Fruit fly (Drosophila melanogaster) whole organism, embryonic: ENCODE measurements around the gene CG42673.

Experiments
- Aef1 ChIP-seq: fragments of 200-800 bp; sonication (Bioruptor generic); IDR thresholded peaks from 3 replicates; pipeline ENCODE4 v1.3.6; 2022; ENCODE audit warnings: missing biosample characterization, missing genetic modification characterization
- Atf3 ChIP-seq: fragments of 200-800 bp; sonication (Bioruptor generic); optimal IDR thresholded peaks from 3 replicates; lab custom pipeline; 2016; ENCODE audit warnings: missing biosample characterization, missing genetic modification characterization
- BtbVII ChIP-seq: fragments of 200-800 bp; sonication (Bioruptor generic); optimal IDR thresholded peaks from 3 replicates; lab custom pipeline; 2017; ENCODE audit warnings: missing biosample characterization, mild to moderate bottlenecking, missing genetic modification characterization
- CG10267 ChIP-seq: fragments of 200-800 bp; sonication (Bioruptor generic); optimal IDR thresholded peaks from 2 replicates; lab custom pipeline; 2018; ENCODE audit warnings: missing biosample characterization, mild to moderate bottlenecking, missing genetic modification characterization, moderate library complexity
- CG10274 ChIP-seq: fragments of 200-800 bp; sonication (Bioruptor generic); optimal IDR thresholded peaks from 3 replicates; lab custom pipeline; 2017; ENCODE audit warnings: missing biosample characterization, mild to moderate bottlenecking, missing genetic modification characterization
- CG10543 ChIP-seq: fragments of 200-800 bp; sonication (Bioruptor generic); optimal IDR thresholded peaks from 3 replicates; lab custom pipeline; 2017; ENCODE audit warnings: missing biosample characterization, mild to moderate bottlenecking, missing genetic modification characterization, moderate library complexity
- CG11247 ChIP-seq: fragments of 200-800 bp; sonication (Bioruptor generic); IDR thresholded peaks from 2 replicates; pipeline ENCODE4 v1.3.6; 2022; ENCODE audit warnings: missing biosample characterization, missing genetic modification characterization
- CG11560 ChIP-seq: fragments of 200-800 bp; sonication (Bioruptor generic); IDR thresholded peaks from 3 replicates; pipeline ENCODE4 v1.3.6; 2022; ENCODE audit warnings: missing biosample characterization, missing genetic modification characterization
- CG11696 ChIP-seq: fragments of 200-800 bp; sonication (Bioruptor generic); IDR thresholded peaks from 2 replicates; pipeline ENCODE4 v1.3.6; 2022; ENCODE audit warnings: missing biosample characterization, missing genetic modification characterization
- CG14860 ChIP-seq: fragments of 200-800 bp; sonication (Bioruptor generic); IDR thresholded peaks from 3 replicates; pipeline ENCODE4 v1.3.6; 2022; ENCODE audit warnings: missing biosample characterization, missing genetic modification characterization; ENCODE audit not compliant: partially characterized antibody
- CG14965 ChIP-seq: fragments of 200-800 bp; sonication (Bioruptor generic); optimal IDR thresholded peaks from 2 replicates; lab custom pipeline; 2016; ENCODE audit warnings: missing biosample characterization, missing genetic modification characterization, borderline replicate concordance
- CG15073 ChIP-seq: fragments of 200-800 bp; sonication (Bioruptor generic); optimal IDR thresholded peaks from 2 replicates; lab custom pipeline; 2016; ENCODE audit warnings: missing biosample characterization, missing genetic modification characterization
- CG18619 ChIP-seq: fragments of 200-800 bp; sonication (Bioruptor generic); optimal IDR thresholded peaks from 3 replicates; lab custom pipeline; 2017; ENCODE audit warnings: missing biosample characterization, mild to moderate bottlenecking, missing genetic modification characterization
- CG2116 ChIP-seq: fragments of 200-800 bp; sonication (Bioruptor generic); optimal IDR thresholded peaks from 3 replicates; lab custom pipeline; 2018; ENCODE audit warnings: missing biosample characterization, mild to moderate bottlenecking, missing genetic modification characterization
- CG2120 ChIP-seq: fragments of 200-800 bp; sonication (Bioruptor generic); optimal IDR thresholded peaks from 3 replicates; lab custom pipeline; 2016; ENCODE audit warnings: missing biosample characterization, missing genetic modification characterization
- CG2129 ChIP-seq: fragments of 200-800 bp; sonication (Bioruptor generic); IDR thresholded peaks from 2 replicates; pipeline ENCODE4 v1.3.6; 2022; ENCODE audit warnings: missing biosample characterization, missing genetic modification characterization; ENCODE audit not compliant: partially characterized antibody
- CG42726 ChIP-seq: fragments of 200-800 bp; sonication (Bioruptor generic); IDR thresholded peaks from 2 replicates; pipeline ENCODE4 v1.3.6; 2022; ENCODE audit warnings: missing biosample characterization, missing genetic modification characterization; ENCODE audit not compliant: partially characterized antibody
- CG4820 ChIP-seq: fragments of 200-800 bp; sonication (Bioruptor generic); optimal IDR thresholded peaks from 3 replicates; lab custom pipeline; 2016; ENCODE audit warnings: missing biosample characterization, missing genetic modification characterization
- CG6813 ChIP-seq: fragments of 200-800 bp; sonication (Bioruptor generic); optimal IDR thresholded peaks from 2 replicates; lab custom pipeline; 2017; ENCODE audit warnings: missing biosample characterization, missing genetic modification characterization, mild to moderate bottlenecking, moderate library complexity, missing genetic modification reagents
- D ChIP-seq, 2 experiments: fragments of 200-800 bp in 1 of 2; fragments of >200 bp in 1 of 2; sonication (Bioruptor generic) in 1 of 2; optimal IDR thresholded peaks; 2 replicates in 1 of 2; 3 replicates in 1 of 2; lab custom pipeline; 2017; ENCODE audit warnings: mild to moderate bottlenecking in 1 of 2, missing biosample characterization in 1 of 2, missing genetic modification characterization in 1 of 2, missing genetic modification reagents in 1 of 2
- Deaf1 ChIP-seq: fragments of 200-800 bp; optimal IDR thresholded peaks from 3 replicates; lab custom pipeline; 2019; ENCODE audit warnings: missing biosample characterization, mild to moderate bottlenecking, missing genetic modification characterization, moderate library complexity
- Dek ChIP-seq: fragments of 200-800 bp; sonication (Bioruptor generic); optimal IDR thresholded peaks from 3 replicates; lab custom pipeline; 2019; ENCODE audit warnings: missing biosample characterization, mild to moderate bottlenecking, missing genetic modification characterization, moderate library complexity
- Doc3 ChIP-seq: fragments of 200-800 bp; sonication (Bioruptor generic); IDR thresholded peaks from 3 replicates; pipeline ENCODE4 v1.3.6; 2022; ENCODE audit warnings: missing biosample characterization, missing genetic modification characterization; ENCODE audit not compliant: partially characterized antibody
- HLHmδ ChIP-seq: fragments of 200-800 bp; sonication (Bioruptor generic); optimal IDR thresholded peaks from 2 replicates; lab custom pipeline; 2018; ENCODE audit warnings: missing biosample characterization, mild to moderate bottlenecking, missing genetic modification characterization, moderate library complexity
- Hey ChIP-seq: fragments of 200-800 bp; sonication (Bioruptor generic); optimal IDR thresholded peaks from 3 replicates; lab custom pipeline; 2018; ENCODE audit warnings: missing biosample characterization, mild to moderate bottlenecking, missing genetic modification characterization
- Hmx ChIP-seq: fragments of 200-800 bp; sonication (Bioruptor generic); optimal IDR thresholded peaks from 2 replicates; lab custom pipeline; 2016; ENCODE audit warnings: missing biosample characterization, missing genetic modification characterization
- Jarid2 ChIP-seq: fragments of 200-800 bp; sonication (Bioruptor generic); optimal IDR thresholded peaks from 3 replicates; lab custom pipeline; 2017; ENCODE audit warnings: mild to moderate bottlenecking, missing biosample characterization, missing genetic modification reagents, missing genetic modification characterization
- Max ChIP-seq: fragments of 200-800 bp; sonication (Bioruptor generic); optimal IDR thresholded peaks from 2 replicates; lab custom pipeline; 2016; ENCODE audit warnings: missing biosample characterization, mild to moderate bottlenecking, missing genetic modification characterization
- Med ChIP-seq: fragments of 200-800 bp; sonication (Bioruptor generic); peaks from one replicate; lab custom pipeline; 2016; ENCODE audit warnings: missing biosample characterization, missing genetic modification characterization, mild to moderate bottlenecking, inconsistent platforms, moderate library complexity
- NFAT ChIP-seq: fragments of 200-800 bp; sonication (Bioruptor generic); IDR thresholded peaks from 2 replicates; pipeline ENCODE4 v1.3.6; 2022; ENCODE audit warnings: missing biosample characterization, missing genetic modification characterization
- NK7.1 ChIP-seq: fragments of 200-800 bp; sonication (Bioruptor generic); optimal IDR thresholded peaks from 3 replicates; lab custom pipeline; 2016; ENCODE audit warnings: missing biosample characterization, missing genetic modification characterization
- Pdp1 ChIP-seq, 2 experiments: fragments of 200-800 bp; sonication (Bioruptor generic); optimal IDR thresholded peaks; 3 replicates each; lab custom pipeline; 2016; ENCODE audit warnings: missing biosample characterization in 2 of 2, missing genetic modification characterization in 2 of 2, mild to moderate bottlenecking in 1 of 2, moderate library complexity in 1 of 2
- dimm ChIP-seq: fragments of 200-800 bp; sonication (Bioruptor generic); IDR thresholded peaks from 2 replicates; pipeline ENCODE4 v1.3.6; 2022; ENCODE audit warnings: missing biosample characterization, missing genetic modification characterization
- dpn ChIP-seq, 2 experiments: fragments of 200-800 bp; sonication (Bioruptor generic); optimal IDR thresholded peaks; 3 replicates each; lab custom pipeline; 2016; ENCODE audit warnings: missing biosample characterization in 2 of 2, missing genetic modification characterization in 2 of 2
- eve ChIP-seq, 2 experiments: fragments of >200 bp; optimal IDR thresholded peaks; 2 replicates each; lab custom pipeline; 2017; ENCODE audit warnings: missing biosample characterization in 2 of 2, missing genetic modification characterization in 2 of 2
- exex ChIP-seq: fragments of 200-800 bp; sonication (Bioruptor generic); optimal IDR thresholded peaks from 4 replicates; lab custom pipeline; 2018; ENCODE audit warnings: missing biosample characterization, mild to moderate bottlenecking, missing genetic modification characterization, moderate library complexity
- gsb ChIP-seq: fragments of 200-800 bp; sonication (Bioruptor generic); IDR thresholded peaks from 2 replicates; pipeline ENCODE4 v1.3.6; 2022; ENCODE audit warnings: missing biosample characterization, missing genetic modification characterization
- ken ChIP-seq: fragments of 200-800 bp; sonication (Bioruptor generic); IDR thresholded peaks from 3 replicates; pipeline ENCODE4 v1.3.6; 2022; ENCODE audit warnings: missing biosample characterization, missing genetic modification characterization
- org-1 ChIP-seq: fragments of 200-800 bp; sonication (Bioruptor generic); optimal IDR thresholded peaks from 2 replicates; lab custom pipeline; 2017; ENCODE audit warnings: missing biosample characterization, missing genetic modification characterization
- psq ChIP-seq: fragments of 200-800 bp; sonication (Bioruptor generic); optimal IDR thresholded peaks from 2 replicates; lab custom pipeline; 2017; ENCODE audit warnings: missing biosample characterization, missing genetic modification characterization
- pzg ChIP-seq: fragments of 200-800 bp; sonication (Bioruptor generic); optimal IDR thresholded peaks from 3 replicates; lab custom pipeline; 2018; ENCODE audit warnings: missing biosample characterization, mild to moderate bottlenecking, missing genetic modification characterization, moderate library complexity
- ro ChIP-seq: fragments of 200-800 bp; sonication (Bioruptor generic); IDR thresholded peaks from 2 replicates; pipeline ENCODE4 v1.3.6; 2022; ENCODE audit warnings: missing biosample characterization, missing genetic modification characterization
- sd ChIP-seq: fragments of 200-800 bp; sonication (Bioruptor generic); optimal IDR thresholded peaks from 3 replicates; lab custom pipeline; 2018; ENCODE audit warnings: missing biosample characterization, mild to moderate bottlenecking, missing genetic modification characterization, moderate library complexity
- sens ChIP-seq: fragments of 200-800 bp; sonication (Bioruptor generic); peaks from one replicate; lab custom pipeline; 2016; ENCODE audit warnings: missing biosample characterization, missing genetic modification characterization
- sim ChIP-seq: fragments of 200-800 bp; sonication (Bioruptor generic); IDR thresholded peaks from 2 replicates; pipeline ENCODE4 v1.3.6; 2022; ENCODE audit warnings: missing biosample characterization, missing genetic modification characterization
- sug ChIP-seq: fragments of 200-800 bp; optimal IDR thresholded peaks from 2 replicates; lab custom pipeline; 2019; ENCODE audit warnings: missing biosample characterization, mild to moderate bottlenecking, missing genetic modification characterization, moderate library complexity
- zf30C ChIP-seq: fragments of 200-800 bp; sonication (Bioruptor generic); optimal IDR thresholded peaks from 3 replicates; lab custom pipeline; 2018; ENCODE audit warnings: missing biosample characterization, mild to moderate bottlenecking, missing genetic modification characterization

Gene CG42673

dm6 chr3L:9613960-9614588, 67.1 kb downstream of the CG42673 start (continued):
- no peak for TF ChIP-seq CG2120 (GFP tag; lab: Kevin White, UChicago)
- no peak for TF ChIP-seq org-1 (GFP tag; lab: Kevin White, UChicago)
- TF ChIP-seq eve (GFP tag; optimal IDR thresholded peaks at IDR 0.05; lab: Kevin White, UChicago) = no peak
- TF ChIP-seq exex (tag; lab: Kevin White, UChicago) = no peak
- TF ChIP-seq CG11696 = no peak
- TF ChIP-seq BtbVII (GFP tag; lab: Kevin White, UChicago) = no peak
- peak; percentile 68; the same call in 2 of the 3 replicates for TF ChIP-seq ken (GFP tag; lab: Robert Waterston, UW)
- no peak for TF ChIP-seq CG15073 (GFP tag; lab: Kevin White, UChicago)
- peak; percentile 14 for TF ChIP-seq Jarid2 (GFP tag; lab: Kevin White, UChicago)
- no peak for TF ChIP-seq CG11247 (GFP tag; lab: Robert Waterston, UW)
- no peak for TF ChIP-seq psq (GFP tag; lab: Kevin White, UChicago)
- no peak for TF ChIP-seq dpn (GFP tag; optimal IDR thresholded peaks at IDR 0.05; lab: Kevin White, UChicago)
- no peak for TF ChIP-seq sd (tag; lab: Kevin White, UChicago)
- no peak for TF ChIP-seq Doc3
- no peak for TF ChIP-seq Atf3 (GFP tag; lab: Kevin White, UChicago)
- TF ChIP-seq CG11560 = no peak; the same call in 2 of the 3 replicates
- no peak for TF ChIP-seq CG2116 (GFP tag; lab: Kevin White, UChicago)
- TF ChIP-seq Hmx (GFP tag; lab: Kevin White, UChicago) = no peak
- peak; percentile 63 for TF ChIP-seq pzg (GFP tag; lab: Kevin White, UChicago)
- TF ChIP-seq sug (tag; lab: Kevin White, UChicago) = no peak
- peak; percentile 41 for TF ChIP-seq Dek (tag; lab: Kevin White, UChicago)
- TF ChIP-seq Max (GFP tag; lab: Kevin White, UChicago) = peak; percentile 16
- TF ChIP-seq D (optimal IDR thresholded peaks at IDR 0.05; lab: Kevin White, UChicago) = no peak
- no peak for TF ChIP-seq D (GFP tag; optimal IDR thresholded peaks at IDR 0.05; lab: Kevin White, UChicago)
- peak; percentile 76 for TF ChIP-seq CG42726
- TF ChIP-seq dimm (GFP tag; lab: Robert Waterston, UW) = no peak
- TF ChIP-seq CG10267 (tag; lab: Kevin White, UChicago) = peak; percentile 98
- TF ChIP-seq Deaf1 = no peak
- no peak for TF ChIP-seq HLHmδ
- no peak for TF ChIP-seq gsb (GFP tag; lab: Robert Waterston, UW)
- TF ChIP-seq CG14860 (GFP tag; lab: Robert Waterston, UW) = no peak
- TF ChIP-seq CG2129 (GFP tag; lab: Robert Waterston, UW) = no peak
- no peak for TF ChIP-seq CG6813 (GFP tag; lab: Kevin White, UChicago)
- no peak for TF ChIP-seq CG18619 (GFP tag; lab: Kevin White, UChicago)
- no peak for TF ChIP-seq CG14965 (GFP tag; lab: Kevin White, UChicago)
- peak; percentile 58 for TF ChIP-seq sens (GFP tag; lab: Kevin White, UChicago)
- TF ChIP-seq NFAT (GFP tag; lab: Robert Waterston, UW) = peak; percentile 73; the same call in 1 of the 2 replicates
- TF ChIP-seq, all 482 proteins: peak for 108

DNA sequence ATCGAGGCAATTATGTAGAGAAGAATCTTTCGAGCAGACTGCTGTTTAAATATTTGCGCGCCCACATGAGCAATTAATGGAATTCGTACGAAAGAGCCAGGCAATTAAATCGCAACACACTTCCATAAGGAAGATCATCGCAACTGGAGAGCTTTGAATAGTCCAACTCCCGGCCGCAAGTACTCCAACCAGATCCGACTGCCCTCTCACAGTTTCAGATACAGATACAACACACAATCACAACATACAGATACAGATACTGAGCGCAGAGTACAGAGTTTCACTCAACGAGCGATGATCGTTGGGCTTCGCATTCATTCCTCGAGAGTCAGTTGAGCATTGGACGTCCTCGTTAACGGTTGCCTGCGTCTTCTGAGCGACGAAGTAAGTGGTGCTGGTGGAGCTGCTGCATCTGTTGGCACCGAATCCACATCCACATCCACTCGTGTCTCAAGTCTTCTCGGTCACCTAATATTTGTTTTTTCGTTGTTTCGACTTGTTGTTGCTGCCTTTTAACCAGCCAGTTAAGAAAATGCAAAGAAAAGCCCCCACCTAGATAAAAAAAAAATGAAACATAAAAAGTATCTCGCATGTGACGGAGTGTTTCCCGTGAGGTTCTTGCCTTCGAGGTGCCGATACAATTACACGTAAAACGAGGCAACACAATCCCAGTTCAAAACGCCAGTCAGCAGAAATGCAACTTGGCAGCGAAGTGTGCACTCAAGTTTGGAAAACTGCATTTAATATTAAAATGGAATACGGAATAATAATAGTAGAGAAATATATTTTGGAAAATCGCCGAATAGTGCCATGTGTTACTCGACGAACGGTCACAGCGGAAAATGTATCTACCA, 67.8 kb downstream of the CG42673 start, which contains the start of gene LanB2:
Gene LanB2, plus strand, starts transcription at position 326 of the 854 bp plus-strand sequence.
- no peak for TF ChIP-seq CG10274
- TF ChIP-seq ro (GFP tag; lab: Robert Waterston, UW) = no peak
- peak; percentile 50 for TF ChIP-seq CG10543 (GFP tag; lab: Kevin White, UChicago)
- TF ChIP-seq Aef1 (GFP tag; lab: Robert Waterston, UW) = no peak
- TF ChIP-seq exex (tag; lab: Kevin White, UChicago) = no peak
- TF ChIP-seq Med (GFP tag; lab: Kevin White, UChicago) = peak; percentile 48
- TF ChIP-seq sim = 0 out of 2 replicates have a peak, but pooled peaks have one; percentile 15
- TF ChIP-seq Doc3 = no peak
- TF ChIP-seq Pdp1 (GFP tag; optimal IDR thresholded peaks at IDR 0.05; lab: Kevin White, UChicago) = no peak
- no peak for TF ChIP-seq Hey (tag; lab: Kevin White, UChicago)
- no peak for TF ChIP-seq NK7.1 (GFP tag; lab: Kevin White, UChicago)
- TF ChIP-seq zf30C (GFP tag; lab: Kevin White, UChicago) = no peak
- TF ChIP-seq CG4820 (GFP tag; lab: Kevin White, UChicago) = no peak
